Worm (Caenorhabditis elegans) whole organism, L4 larva: Measurements from ENCODE around the gene cnnm-5.

Experiments
- aha-1 ChIP-seq: fragments of 150-350 bp; peaks from one replicate; lab custom pipeline; 2014; ENCODE audit warnings: missing biosample characterization, missing genetic modification characterization
- dmd-6 ChIP-seq: fragments of 200-800 bp; sonication (Bioruptor generic); IDR thresholded peaks from 2 replicates; pipeline ENCODE4 v1.3.6; 2022; ENCODE audit warnings: missing genetic modification reagents, missing genetic modification characterization, missing compliant biosample characterization
- hlh-30 ChIP-seq: sonication (generic microtip); optimal IDR thresholded peaks from 2 replicates; lab custom pipeline; 2017; ENCODE audit warnings: antibody characterized with exemption, mild to moderate bottlenecking, missing genetic modification characterization, missing compliant biosample characterization; ENCODE audit not compliant: insufficient read depth
- lsy-2 ChIP-seq, 2 experiments: fragments of 150-350 bp in 1 of 2; sonication (generic microtip) in 1 of 2; optimal IDR thresholded peaks; 2 replicates each; lab custom pipeline; 2014 to 2017; ENCODE audit warnings: missing biosample characterization in 2 of 2, missing genetic modification characterization in 2 of 2
- mdl-1 ChIP-seq, 2 experiments: fragments of 150-350 bp in 1 of 2; sonication (generic microtip) in 1 of 2; optimal IDR thresholded peaks; 2 replicates each; lab custom pipeline; 2014 to 2017; ENCODE audit warnings: missing biosample characterization in 2 of 2, missing genetic modification characterization in 2 of 2
- nhr-11 ChIP-seq: fragments of 150-350 bp; optimal IDR thresholded peaks from 2 replicates; lab custom pipeline; 2014; ENCODE audit warnings: missing biosample characterization, missing genetic modification characterization
- nhr-237 ChIP-seq: sonication (generic microtip); optimal IDR thresholded peaks from 2 replicates; lab custom pipeline; 2017; ENCODE audit warnings: missing biosample characterization, missing genetic modification characterization
- unc-130 ChIP-seq: sonication (generic microtip); optimal IDR thresholded peaks from 2 replicates; lab custom pipeline; 2016; ENCODE audit warnings: missing genetic modification reagents, missing genetic modification characterization, missing compliant biosample characterization
- unc-62 ChIP-seq, 3 experiments: fragments of 150-350 bp in 1 of 3; sonication (generic microtip); optimal IDR thresholded peaks in 2 of 3; peaks in 1 of 3; 1 replicate in 1 of 3; 2 replicates in 2 of 3; lab custom pipeline; 2014 to 2017; ENCODE audit warnings: missing biosample characterization in 3 of 3, missing genetic modification characterization in 3 of 3, missing genetic modification reagents in 3 of 3, missing genotype in 1 of 3

- TF ChIP-seq hlh-30 (no peak), dmd-6 (GFP tag; lab: Robert Waterston, UW) (no peak; the same call in 1 of the 2 replicates), nhr-237 (tag; lab: Kevin White, UChicago) (no peak), mdl-1 (tag; optimal IDR thresholded peaks at IDR 0.05; lab: Kevin White, UChicago) (no peak), unc-62 (GFP tag; optimal IDR thresholded peaks at IDR 0.05 in 1 of 2; lab: Kevin White, UChicago) (peak in 1 of 2 experiments; percentile 90), unc-62 (tag; optimal IDR thresholded peaks at IDR 0.05; lab: Kevin White, UChicago) (no peak), unc-130 (GFP tag; lab: Kevin White, UChicago) (no peak), lsy-2 (tag; optimal IDR thresholded peaks at IDR 0.05; lab: Kevin White, UChicago) (no peak), nhr-11 (tag; lab: Kevin White, UChicago) (no peak), aha-1 (peak; percentile 83)
These were observed 28.6 kb downstream of the cnnm-5 start, which contains the start of gene mtm-3 for ce11 chrIII:3800240-3800933.
